Worm (Caenorhabditis elegans) whole organism, L4/young adult: ENCODE data around the gene M03B6.4.

ENCODE experiments used
- dao-5 ChIP-seq: sonication (generic microtip); optimal IDR thresholded peaks from 2 replicates; lab custom pipeline; 2016; ENCODE audit warnings: missing genotype, missing genetic modification characterization, moderate library complexity, missing compliant biosample characterization
- him-1 ChIP-seq: sonication (generic microtip); optimal IDR thresholded peaks from 2 replicates; lab custom pipeline; 2016; ENCODE audit warnings: missing genotype, missing genetic modification reagents, missing genetic modification characterization, missing compliant biosample characterization

ce11 chrX:13873324-13873933, 14.8 kb downstream of the M03B6.4 start:
- TF ChIP-seq him-1 (tag; lab: Kevin White, UChicago) (no peak), dao-5 (tag; lab: Kevin White, UChicago) (no peak)
